Worm (Caenorhabditis elegans): ENCODE results near the gene F12A10.9.
"Not testable (repeated sequence)": the region's sequence is repeated elsewhere in the genome, so short reads cannot be mapped to it uniquely, and the experiment has no call there.

The F12A10.9 gene

ce11 chrII:5527841-5528240, 29.4 kb downstream of the F12A10.9 start, which contains the start of gene ZK177.1:
Gene ZK177.1 (plus strand): TSS chrII:5528141.
- TF ChIP-seq pha-4 (tag; optimal IDR thresholded peaks at IDR 0.05) (no peak), bed-3 (GFP tag; optimal IDR thresholded peaks at IDR 0.05) (no peak), nhr-237 (tag; optimal IDR thresholded peaks at IDR 0.05) (no peak), ceh-39 (tag; optimal IDR thresholded peaks at IDR 0.05) (no peak), cnd-1 (tag; optimal IDR thresholded peaks at IDR 0.05) (no peak), nhr-76 (tag; optimal IDR thresholded peaks at IDR 0.05) (no peak), ces-1 (GFP tag; optimal IDR thresholded peaks at IDR 0.05) (no peak), flh-1 (GFP tag; optimal IDR thresholded peaks at IDR 0.05) (no peak), snpc-4 (tag; optimal IDR thresholded peaks at IDR 0.05) (no peak), sptf-1 (tag; optimal IDR thresholded peaks at IDR 0.05) (no peak), nhr-2 (tag; optimal IDR thresholded peaks at IDR 0.05) (no peak), lsy-2 (tag; optimal IDR thresholded peaks at IDR 0.05) (no peak), lin-13 (tag; optimal IDR thresholded peaks at IDR 0.05) (no peak), tbx-8 (GFP tag; optimal IDR thresholded peaks at IDR 0.05) (no peak)

ce11 chrII:5531855-5532328, 33.4 kb downstream of the F12A10.9 start, which contains the start of gene C17C3.9:
Gene C17C3.9 (minus strand): TSS chrII:5532278.
- no peak for TF ChIP-seq nhr-237 (tag; optimal IDR thresholded peaks at IDR 0.05)
- no peak for TF ChIP-seq lin-13 (tag; optimal IDR thresholded peaks at IDR 0.05)
- TF ChIP-seq nhr-28 (tag; optimal IDR thresholded peaks at IDR 0.05): no peak
- TF ChIP-seq unc-62 (GFP tag; optimal IDR thresholded peaks at IDR 0.05): no peak
- TF ChIP-seq sptf-1 (tag; optimal IDR thresholded peaks at IDR 0.05): no peak
- no peak for TF ChIP-seq unc-39 (tag; optimal IDR thresholded peaks at IDR 0.05)
- no peak for TF ChIP-seq cnd-1 (tag; optimal IDR thresholded peaks at IDR 0.05)
- TF ChIP-seq ceh-39 (tag; optimal IDR thresholded peaks at IDR 0.05): no peak
- TF ChIP-seq elt-1 (tag; optimal IDR thresholded peaks at IDR 0.05; ENCODE audit: borderline replicate concordance, insufficient read depth): no peak
- no peak for TF ChIP-seq elt-3 (tag; optimal IDR thresholded peaks at IDR 0.05)
- no peak for TF ChIP-seq mep-1 (tag; optimal IDR thresholded peaks at IDR 0.05)
- TF ChIP-seq pha-4 (tag; optimal IDR thresholded peaks at IDR 0.05): no peak
- no peak for TF ChIP-seq ztf-11 (tag; optimal IDR thresholded peaks at IDR 0.05)
- TF ChIP-seq blmp-1 (tag; optimal IDR thresholded peaks at IDR 0.05): no peak
- no peak for TF ChIP-seq nhr-12 (tag; optimal IDR thresholded peaks at IDR 0.05)
- TF ChIP-seq mls-2 (tag; optimal IDR thresholded peaks at IDR 0.05): no peak
- no peak for TF ChIP-seq mab-5 (tag; optimal IDR thresholded peaks at IDR 0.05)
- TF ChIP-seq nhr-2 (tag; optimal IDR thresholded peaks at IDR 0.05): no peak
- no peak for TF ChIP-seq sem-2 (GFP tag; optimal IDR thresholded peaks at IDR 0.05)
- no peak for TF ChIP-seq hlh-1 (tag; optimal IDR thresholded peaks at IDR 0.05)

ce11 chrII:5533642-5534041, 35.2 kb downstream of the F12A10.9 start, which contains the start of gene hlh-26:
Gene hlh-26 (minus strand): TSS chrII:5533742.
- no peak for TF ChIP-seq sptf-1 (tag; optimal IDR thresholded peaks at IDR 0.05)

- TF ChIP-seq pha-4 (tag; optimal IDR thresholded peaks at IDR 0.05); ceh-43 (GFP tag; optimal IDR thresholded peaks at IDR 0.05); unc-39 (tag; optimal IDR thresholded peaks at IDR 0.05): not testable (repeated sequence)
Measured at ce11 chrII:5534939-5535338, 36.5 kb downstream of the F12A10.9 start, which contains the start of gene hlh-25. Gene hlh-25 (plus strand): TSS chrII:5535239.

- TF ChIP-seq lsy-2 (tag; optimal IDR thresholded peaks at IDR 0.05): no peak
- TF ChIP-seq drap-1 (GFP tag; optimal IDR thresholded peaks at IDR 0.05): no peak
- TF ChIP-seq snpc-4 (tag; optimal IDR thresholded peaks at IDR 0.05): no peak
- no peak for TF ChIP-seq ztf-11 (tag; optimal IDR thresholded peaks at IDR 0.05)
- no peak for TF ChIP-seq nhr-2 (tag; optimal IDR thresholded peaks at IDR 0.05)
- no peak for TF ChIP-seq elt-1 (tag; optimal IDR thresholded peaks at IDR 0.05; ENCODE audit: borderline replicate concordance, insufficient read depth)
- no peak for TF ChIP-seq nhr-237 (tag; optimal IDR thresholded peaks at IDR 0.05)
- TF ChIP-seq unc-62 (GFP tag; optimal IDR thresholded peaks at IDR 0.05): no peak
- no peak for TF ChIP-seq flh-1 (GFP tag; optimal IDR thresholded peaks at IDR 0.05)
- no peak for TF ChIP-seq hlh-1 (tag; optimal IDR thresholded peaks at IDR 0.05)
- TF ChIP-seq M03D4.4 (tag; optimal IDR thresholded peaks at IDR 0.05): no peak
- TF ChIP-seq ham-2 (GFP tag; optimal IDR thresholded peaks at IDR 0.05): no peak
- no peak for TF ChIP-seq lin-32 (GFP tag; optimal IDR thresholded peaks at IDR 0.05)
Measured at ce11 chrII:5537078-5537477, 38.6 kb downstream of the F12A10.9 start.

Measured in whole organism, mixed stage, embryonic.